Fruit fly (Drosophila melanogaster) whole organism, embryonic: ENCODE measurements around the gene Cul5.

Source experiments
- C15 ChIP-seq: fragments of 200-800 bp; sonication (Bioruptor generic); IDR thresholded peaks from 3 replicates; pipeline ENCODE4 v1.3.6; 2022; ENCODE audit warnings: missing biosample characterization, missing genetic modification characterization
- CG10543 ChIP-seq: fragments of 200-800 bp; sonication (Bioruptor generic); optimal IDR thresholded peaks from 3 replicates; lab custom pipeline; 2017; ENCODE audit warnings: missing biosample characterization, mild to moderate bottlenecking, missing genetic modification characterization, moderate library complexity
- CG11247 ChIP-seq: fragments of 200-800 bp; sonication (Bioruptor generic); IDR thresholded peaks from 2 replicates; pipeline ENCODE4 v1.3.6; 2022; ENCODE audit warnings: missing biosample characterization, missing genetic modification characterization
- CG11504 ChIP-seq: fragments of 200-800 bp; sonication (Bioruptor generic); optimal IDR thresholded peaks from 3 replicates; lab custom pipeline; 2019; ENCODE audit warnings: missing biosample characterization, mild to moderate bottlenecking, missing genetic modification characterization, moderate library complexity
- CG12104 ChIP-seq: fragments of 200-800 bp; sonication (Bioruptor generic); optimal IDR thresholded peaks from 3 replicates; lab custom pipeline; 2016; ENCODE audit warnings: missing biosample characterization, missing genetic modification characterization
- CG12391 ChIP-seq: fragments of 200-800 bp; sonication (Bioruptor generic); optimal IDR thresholded peaks from 3 replicates; lab custom pipeline; 2018; ENCODE audit warnings: missing biosample characterization, mild to moderate bottlenecking, missing genetic modification characterization, moderate library complexity
- CG13123 ChIP-seq: fragments of 200-800 bp; sonication (Bioruptor generic); optimal IDR thresholded peaks from 2 replicates; lab custom pipeline; 2016; ENCODE audit warnings: missing biosample characterization, missing genetic modification characterization
- CG14965 ChIP-seq: fragments of 200-800 bp; sonication (Bioruptor generic); optimal IDR thresholded peaks from 2 replicates; lab custom pipeline; 2016; ENCODE audit warnings: missing biosample characterization, missing genetic modification characterization, borderline replicate concordance
- CG15514 ChIP-seq: fragments of 200-800 bp; sonication (Bioruptor generic); optimal IDR thresholded peaks from 3 replicates; lab custom pipeline; 2017; ENCODE audit warnings: missing biosample characterization, missing genetic modification characterization, mild to moderate bottlenecking, moderate library complexity, missing genetic modification reagents
- CG17912 ChIP-seq: fragments of 200-800 bp; sonication (Bioruptor generic); optimal IDR thresholded peaks from 2 replicates; lab custom pipeline; 2018; ENCODE audit warnings: missing biosample characterization, mild to moderate bottlenecking, missing genetic modification characterization
- CG18011 ChIP-seq: fragments of 200-800 bp; sonication (Bioruptor generic); optimal IDR thresholded peaks from 2 replicates; lab custom pipeline; 2017; ENCODE audit warnings: missing biosample characterization, missing genetic modification characterization, mild to moderate bottlenecking, moderate library complexity, missing genotype
- CG18599 ChIP-seq: fragments of 200-800 bp; sonication (Bioruptor generic); optimal IDR thresholded peaks from 3 replicates; lab custom pipeline; 2017; ENCODE audit warnings: missing biosample characterization, missing genetic modification characterization, mild to moderate bottlenecking, moderate library complexity, missing genetic modification reagents
- CG34224 ChIP-seq: fragments of 200-800 bp; sonication (Bioruptor generic); IDR thresholded peaks from 3 replicates; pipeline ENCODE4 v1.3.6; 2022; ENCODE audit warnings: missing biosample characterization, missing genetic modification characterization; ENCODE audit not compliant: partially characterized antibody
- CG34376 ChIP-seq: fragments of 200-800 bp; sonication (Bioruptor generic); optimal IDR thresholded peaks from 2 replicates; lab custom pipeline; 2018; ENCODE audit warnings: missing biosample characterization, mild to moderate bottlenecking, missing genetic modification characterization
- CG3847 ChIP-seq: fragments of 200-800 bp; sonication (Bioruptor generic); IDR thresholded peaks from 2 replicates; pipeline ENCODE4 v1.3.6; 2022; ENCODE audit warnings: missing biosample characterization, missing genetic modification characterization
- CG6791 ChIP-seq: fragments of 200-800 bp; sonication (Bioruptor generic); IDR thresholded peaks from 3 replicates; pipeline ENCODE4 v1.3.6; 2022; ENCODE audit warnings: missing biosample characterization, missing genetic modification characterization; ENCODE audit not compliant: partially characterized antibody
- CG8359 ChIP-seq: fragments of 200-800 bp; sonication (Bioruptor generic); optimal IDR thresholded peaks from 2 replicates; lab custom pipeline; 2017; ENCODE audit warnings: missing biosample characterization, mild to moderate bottlenecking, missing genetic modification characterization, borderline replicate concordance
- Dad ChIP-seq: fragments of 200-800 bp; sonication (Bioruptor generic); optimal IDR thresholded peaks from 3 replicates; lab custom pipeline; 2016; ENCODE audit warnings: missing biosample characterization, missing genetic modification characterization
- Doc3 ChIP-seq: fragments of 200-800 bp; sonication (Bioruptor generic); IDR thresholded peaks from 3 replicates; pipeline ENCODE4 v1.3.6; 2022; ENCODE audit warnings: missing biosample characterization, missing genetic modification characterization; ENCODE audit not compliant: partially characterized antibody
- Dp ChIP-seq: fragments of 200-800 bp; sonication (Bioruptor generic); optimal IDR thresholded peaks from 2 replicates; lab custom pipeline; 2018; ENCODE audit warnings: missing biosample characterization, mild to moderate bottlenecking, missing genetic modification characterization, moderate library complexity
- Ets97D ChIP-seq: fragments of 200-800 bp; sonication (Bioruptor generic); optimal IDR thresholded peaks from 3 replicates; lab custom pipeline; 2016; ENCODE audit warnings: missing biosample characterization, missing genetic modification characterization
- GATAe ChIP-seq: fragments of 200-800 bp; sonication (Bioruptor generic); conservative IDR thresholded peaks from 2 replicates; pipeline ENCODE4 v1.3.6; 2022; ENCODE audit warnings: missing biosample characterization, missing genetic modification characterization
- HLH54F ChIP-seq: fragments of 200-800 bp; sonication (Bioruptor generic); optimal IDR thresholded peaks from 3 replicates; lab custom pipeline; 2016; ENCODE audit warnings: missing biosample characterization, missing genetic modification characterization
- Hey ChIP-seq: fragments of 200-800 bp; sonication (Bioruptor generic); optimal IDR thresholded peaks from 3 replicates; lab custom pipeline; 2018; ENCODE audit warnings: missing biosample characterization, mild to moderate bottlenecking, missing genetic modification characterization
- HmgZ ChIP-seq: fragments of 200-800 bp; sonication (Bioruptor generic); optimal IDR thresholded peaks from 2 replicates; lab custom pipeline; 2018; ENCODE audit warnings: missing biosample characterization, mild to moderate bottlenecking, missing genetic modification characterization
- Jarid2 ChIP-seq: fragments of 200-800 bp; sonication (Bioruptor generic); optimal IDR thresholded peaks from 3 replicates; lab custom pipeline; 2017; ENCODE audit warnings: mild to moderate bottlenecking, missing biosample characterization, missing genetic modification reagents, missing genetic modification characterization
- NC2β ChIP-seq: fragments of 200-800 bp; sonication (Bioruptor generic); optimal IDR thresholded peaks from 2 replicates; lab custom pipeline; 2016; ENCODE audit warnings: missing biosample characterization, missing genetic modification characterization
- Nf-YA ChIP-seq: fragments of 200-800 bp; sonication (Bioruptor generic); IDR thresholded peaks from 2 replicates; pipeline ENCODE4 v1.3.6; 2022; ENCODE audit warnings: missing biosample characterization, missing genetic modification characterization
- Ravus ChIP-seq: fragments of 200-800 bp; sonication (Bioruptor generic); IDR thresholded peaks from 2 replicates; pipeline ENCODE4 v1.3.6; 2022; ENCODE audit warnings: missing biosample characterization, missing genetic modification characterization
- Vsx1 ChIP-seq: fragments of 200-800 bp; sonication (Bioruptor generic); optimal IDR thresholded peaks from 2 replicates; lab custom pipeline; 2017; ENCODE audit warnings: missing biosample characterization, mild to moderate bottlenecking, missing genetic modification characterization, missing genetic modification reagents
- YL-1 ChIP-seq: fragments of 200-800 bp; sonication (Bioruptor generic); optimal IDR thresholded peaks from 3 replicates; lab custom pipeline; 2017; ENCODE audit warnings: missing biosample characterization, mild to moderate bottlenecking, missing genetic modification characterization
- ash1 ChIP-seq: fragments of 200-800 bp; sonication (Bioruptor generic); optimal IDR thresholded peaks from 2 replicates; lab custom pipeline; 2018; ENCODE audit warnings: missing biosample characterization, mild to moderate bottlenecking, missing genetic modification characterization
- ato ChIP-seq: fragments of 200-800 bp; sonication (Bioruptor generic); IDR thresholded peaks from 2 replicates; pipeline ENCODE4 v1.3.6; 2022; ENCODE audit warnings: missing biosample characterization, missing genetic modification characterization; ENCODE audit not compliant: partially characterized antibody
- dm ChIP-seq: fragments of 200-800 bp; sonication (Bioruptor generic); optimal IDR thresholded peaks from 3 replicates; lab custom pipeline; 2016; ENCODE audit warnings: missing biosample characterization, missing genetic modification characterization
- exex ChIP-seq: fragments of 200-800 bp; sonication (Bioruptor generic); optimal IDR thresholded peaks from 4 replicates; lab custom pipeline; 2018; ENCODE audit warnings: missing biosample characterization, mild to moderate bottlenecking, missing genetic modification characterization, moderate library complexity
- eyg ChIP-seq: fragments of 200-800 bp; sonication (Bioruptor generic); optimal IDR thresholded peaks from 3 replicates; lab custom pipeline; 2016; ENCODE audit warnings: missing biosample characterization, missing genetic modification characterization
- gro ChIP-seq: fragments of 200-800 bp; sonication (Bioruptor generic); optimal IDR thresholded peaks from 2 replicates; lab custom pipeline; 2016; ENCODE audit warnings: missing biosample characterization, missing genetic modification characterization
- her ChIP-seq: fragments of 200-800 bp; sonication (Bioruptor generic); optimal IDR thresholded peaks from 2 replicates; lab custom pipeline; 2016; ENCODE audit warnings: missing biosample characterization, missing genetic modification characterization
- insv ChIP-seq, 2 experiments: fragments of 200-800 bp; sonication (Bioruptor generic); optimal IDR thresholded peaks; 3 replicates each; lab custom pipeline; 2016 to 2018; ENCODE audit warnings: missing biosample characterization in 2 of 2, missing genetic modification characterization in 2 of 2
- mirr ChIP-seq: fragments of 200-800 bp; sonication (Bioruptor generic); optimal IDR thresholded peaks from 3 replicates; lab custom pipeline; 2018; ENCODE audit warnings: missing biosample characterization, mild to moderate bottlenecking, missing genetic modification characterization
- otp ChIP-seq: fragments of 200-800 bp; sonication (Bioruptor generic); IDR thresholded peaks from 3 replicates; pipeline ENCODE4, ENCODE4 v1.3.6; 2022; ENCODE audit warnings: missing biosample characterization, missing genetic modification characterization
- p53 ChIP-seq: fragments of 200-800 bp; sonication (Bioruptor generic); optimal IDR thresholded peaks from 2 replicates; lab custom pipeline; 2016; ENCODE audit warnings: missing biosample characterization, missing genetic modification characterization
- phol ChIP-seq: fragments of 200-800 bp; sonication (Bioruptor generic); optimal IDR thresholded peaks from 3 replicates; lab custom pipeline; 2018; ENCODE audit warnings: missing biosample characterization, mild to moderate bottlenecking, missing genetic modification characterization, moderate library complexity
- ranshi ChIP-seq: fragments of 200-800 bp; sonication (Bioruptor generic); IDR thresholded peaks from 2 replicates; pipeline ENCODE4 v1.3.6; 2022; ENCODE audit warnings: missing biosample characterization, missing genetic modification characterization
- sens-2 ChIP-seq: fragments of 200-800 bp; sonication (Bioruptor generic); IDR thresholded peaks from 2 replicates; pipeline ENCODE4 v1.3.6; 2022; ENCODE audit warnings: missing biosample characterization, missing genetic modification characterization
- slp2 ChIP-seq: fragments of 200-800 bp; sonication (Bioruptor generic); optimal IDR thresholded peaks from 2 replicates; lab custom pipeline; 2016; ENCODE audit warnings: missing biosample characterization, missing genetic modification characterization
- sna ChIP-seq: fragments of 200-800 bp; sonication (Bioruptor generic); IDR thresholded peaks from 2 replicates; pipeline ENCODE4 v1.3.6; 2022; ENCODE audit warnings: missing biosample characterization, missing genetic modification characterization; ENCODE audit not compliant: partially characterized antibody
- sob ChIP-seq: fragments of 200-800 bp; sonication (Bioruptor generic); IDR thresholded peaks from 2 replicates; pipeline ENCODE4 v1.3.6; 2022; ENCODE audit warnings: missing biosample characterization, missing genetic modification characterization
- sug ChIP-seq: fragments of 200-800 bp; optimal IDR thresholded peaks from 2 replicates; lab custom pipeline; 2019; ENCODE audit warnings: missing biosample characterization, mild to moderate bottlenecking, missing genetic modification characterization, moderate library complexity

The Cul5 gene

DNA sequence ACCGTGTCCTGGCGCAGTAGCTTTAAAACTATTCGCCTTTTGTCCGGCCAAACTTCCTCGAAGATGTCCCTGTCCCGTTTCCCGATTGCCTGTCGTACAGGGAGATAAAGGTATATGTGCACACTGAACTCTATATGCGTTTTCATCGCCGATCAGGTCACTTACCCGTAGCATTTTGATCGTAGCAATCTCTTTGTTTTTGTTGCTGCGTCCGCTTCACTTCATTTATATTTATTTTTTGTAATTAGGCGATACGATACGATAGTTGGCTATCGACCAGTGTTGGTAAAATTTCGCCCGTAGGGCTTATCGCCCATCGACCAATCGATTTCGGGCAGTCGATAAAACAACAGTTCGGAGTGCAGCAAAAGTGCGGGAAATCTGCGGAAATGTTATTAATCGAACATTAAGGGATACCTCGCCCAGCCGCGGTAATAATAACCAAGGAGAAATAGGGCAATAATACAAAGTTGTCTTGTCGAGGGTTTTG is at the start of gene Cul5, which contains the start of gene Bicra (continued):
- TF ChIP-seq Dp = peak; percentile 63
- peak; percentile 81; the same call in 2 of the 3 replicates for TF ChIP-seq Doc3 (GFP tag; lab: Robert Waterston, UW)
- peak; percentile 92 for TF ChIP-seq CG6791 (GFP tag; lab: Robert Waterston, UW)
- TF ChIP-seq exex (tag; lab: Kevin White, UChicago) = peak; percentile 37
- peak; percentile 41 for TF ChIP-seq CG17912 (GFP tag; lab: Kevin White, UChicago)
- TF ChIP-seq CG3847 = no peak
- TF ChIP-seq Ets97D (GFP tag; lab: Kevin White, UChicago) = peak; percentile 16
- TF ChIP-seq her = peak; percentile 4
- peak; percentile 32 for TF ChIP-seq CG15514 (GFP tag; lab: Kevin White, UChicago)
- TF ChIP-seq ranshi = no peak

DNA sequence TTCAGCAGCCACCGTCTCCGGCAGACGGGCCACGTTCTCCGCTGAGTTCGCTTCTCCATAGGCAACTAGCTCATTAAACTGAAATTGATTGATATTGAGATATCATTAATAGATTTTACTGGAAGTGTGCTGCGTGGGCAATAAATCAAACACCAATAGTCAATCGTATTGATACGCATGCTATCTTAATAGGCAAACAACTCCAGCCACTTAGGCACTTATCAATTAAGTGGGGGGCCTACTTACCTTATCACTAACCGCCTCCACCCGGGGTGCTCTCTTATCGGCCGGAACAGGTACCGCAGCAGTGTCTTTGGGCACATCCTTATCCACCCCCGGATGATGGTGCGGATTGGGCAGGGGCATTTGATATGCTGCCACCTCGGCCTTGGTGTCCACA is 49.0 kb upstream of the Cul5 start:
- TF ChIP-seq phol (no peak), mirr (GFP tag; lab: Kevin White, UChicago) (peak; percentile 97), eyg (GFP tag; lab: Kevin White, UChicago) (no peak), Vsx1 (peak; percentile 99), sob (GFP tag; lab: Robert Waterston, UW) (no peak), Hey (tag; lab: Kevin White, UChicago) (peak; percentile 98), HmgZ (tag; lab: Kevin White, UChicago) (peak; percentile 1), slp2 (GFP tag; lab: Kevin White, UChicago) (no peak), YL-1 (GFP tag; lab: Kevin White, UChicago) (no peak), sens-2 (GFP tag; lab: Robert Waterston, UW) (0 out of 2 replicates have a peak, but pooled peaks have one; percentile 20), sug (peak; percentile 99), gro (GFP tag; lab: Kevin White, UChicago) (peak; percentile 88), p53 (GFP tag; lab: Kevin White, UChicago) (no peak), sna (GFP tag; lab: Robert Waterston, UW) (no peak), NC2β (GFP tag; lab: Kevin White, UChicago) (no peak), CG13123 (GFP tag; lab: Kevin White, UChicago) (no peak), otp (0 out of 3 replicates have a peak, but pooled peaks have one; percentile 22), CG34224 (GFP tag; lab: Robert Waterston, UW) (no peak), HLH54F (GFP tag; lab: Kevin White, UChicago) (no peak), CG8359 (GFP tag; lab: Kevin White, UChicago) (no peak), CG34376 (peak; percentile 70), Nf-YA (GFP tag; lab: Robert Waterston, UW) (no peak), ash1 (GFP tag; lab: Kevin White, UChicago) (no peak), GATAe (peak; percentile 87; the same call in 1 of the 2 replicates), Dad (no peak), dm (GFP tag; lab: Kevin White, UChicago) (no peak), CG11504 (tag; lab: Kevin White, UChicago) (no peak), CG18599 (GFP tag; lab: Kevin White, UChicago) (peak; percentile 74), CG18011 (GFP tag; lab: Kevin White, UChicago) (no peak), CG10543 (GFP tag; lab: Kevin White, UChicago) (peak; percentile 38), insv (GFP tag; optimal IDR thresholded peaks at IDR 0.05; lab: Kevin White, UChicago) (no peak), CG12104 (no peak), C15 (GFP tag; lab: Robert Waterston, UW) (no peak), CG12391 (tag; lab: Kevin White, UChicago) (no peak), ato (GFP tag; lab: Robert Waterston, UW) (no peak), exex (tag; lab: Kevin White, UChicago) (peak; percentile 100), Ravus (GFP tag; lab: Robert Waterston, UW) (no peak), CG14965 (GFP tag; lab: Kevin White, UChicago) (no peak), Jarid2 (GFP tag; lab: Kevin White, UChicago) (peak; percentile 29), CG11247 (GFP tag; lab: Robert Waterston, UW) (no peak)
